Worm (Caenorhabditis elegans) whole organism, early embryonic: ENCODE results near the gene R09E12.9.
"Not testable (repeated sequence)": the region's sequence is repeated elsewhere in the genome, so short reads cannot be mapped to it uniquely, and the experiment has no call there.

ENCODE experiments used
- B0310.2 ChIP-seq: sonication (generic microtip); optimal IDR thresholded peaks from 2 replicates; lab custom pipeline; 2016; ENCODE audit warnings: mild to moderate bottlenecking, missing genetic modification characterization, missing compliant biosample characterization
- F13C5.2 ChIP-seq: sonication (generic microtip); optimal IDR thresholded peaks from 2 replicates; lab custom pipeline; 2017; ENCODE audit warnings: mild to moderate bottlenecking, missing genetic modification characterization, inconsistent platforms, missing compliant biosample characterization
- aly-1 ChIP-seq: sonication (generic microtip); optimal IDR thresholded peaks from 2 replicates; lab custom pipeline; 2016; ENCODE audit warnings: missing genetic modification characterization, missing compliant biosample characterization
- ama-1 ChIP-seq: fragments of 150-350 bp; optimal IDR thresholded peaks from 2 replicates; lab custom pipeline; 2014
- ceh-13 ChIP-seq: fragments of 200-800 bp; sonication (Bioruptor generic); optimal IDR thresholded peaks from 2 replicates; lab custom pipeline; 2018; ENCODE audit warnings: mild to moderate bottlenecking, missing genetic modification characterization, missing compliant biosample characterization
- ceh-36 ChIP-seq: sonication (generic microtip); optimal IDR thresholded peaks from 2 replicates; lab custom pipeline; 2016; ENCODE audit warnings: missing genetic modification characterization, inconsistent platforms, missing compliant biosample characterization
- ets-7 ChIP-seq: sonication (generic microtip); optimal IDR thresholded peaks from 2 replicates; lab custom pipeline; 2016; ENCODE audit warnings: missing genotype, missing genetic modification characterization, missing compliant biosample characterization
- flt-1 ChIP-seq: fragments of 200-800 bp; sonication (Bioruptor generic); IDR thresholded peaks from 2 replicates; pipeline ENCODE4 v1.3.6; 2022; ENCODE audit warnings: missing genetic modification characterization, missing compliant biosample characterization
- hmbx-1 ChIP-seq: sonication (generic microtip); optimal IDR thresholded peaks from 2 replicates; lab custom pipeline; 2016; ENCODE audit warnings: mild to moderate bottlenecking, missing genetic modification characterization, missing compliant biosample characterization
- hmg-4 ChIP-seq: fragments of 200-800 bp; sonication (Bioruptor generic); optimal IDR thresholded peaks from 2 replicates; lab custom pipeline; 2018; ENCODE audit warnings: mild to moderate bottlenecking, missing genetic modification characterization, missing compliant biosample characterization
- hnd-1 ChIP-seq: sonication (generic microtip); optimal IDR thresholded peaks from 2 replicates; lab custom pipeline; 2016; ENCODE audit warnings: missing genetic modification characterization, missing compliant biosample characterization
- pes-1 ChIP-seq: fragments of 200-800 bp; sonication (Bioruptor generic); IDR thresholded peaks from 2 replicates; pipeline ENCODE4 v1.3.6; 2022; ENCODE audit warnings: missing genetic modification reagents, missing genetic modification characterization, missing compliant biosample characterization
- scrt-1 ChIP-seq: fragments of 200-800 bp; sonication (Bioruptor generic); IDR thresholded peaks from 2 replicates; pipeline ENCODE4 v1.3.6; 2022; ENCODE audit warnings: missing genetic modification characterization, missing compliant biosample characterization
- sea-1 ChIP-seq: fragments of 200-800 bp; sonication (Bioruptor generic); conservative IDR thresholded peaks from 2 replicates; pipeline ENCODE4 v1.3.6; 2022; ENCODE audit warnings: missing genetic modification characterization, missing compliant biosample characterization
- tbx-11 ChIP-seq: fragments of 200-800 bp; sonication (Bioruptor generic); IDR thresholded peaks from 2 replicates; pipeline ENCODE4 v1.3.6; 2022; ENCODE audit warnings: missing genetic modification characterization, missing compliant biosample characterization
- tbx-37 ChIP-seq: fragments of 200-800 bp; sonication (Bioruptor generic); conservative IDR thresholded peaks from 2 replicates; pipeline ENCODE4 v1.3.6; 2022; ENCODE audit warnings: missing genetic modification reagents, missing genetic modification characterization, missing compliant biosample characterization
- tra-4 ChIP-seq: sonication (generic microtip); optimal IDR thresholded peaks from 2 replicates; lab custom pipeline; 2017; ENCODE audit warnings: missing genetic modification characterization, missing compliant biosample characterization

Gene R09E12.9

ce11 chrV:813101-813500 is 35.7 kb downstream of the R09E12.9 start, which contains the start of gene R13D11.10:
Gene R13D11.10, minus strand, starts transcription at chrV:813201.
- TF ChIP-seq pes-1 (GFP tag; lab: Robert Waterston, UW), result no peak
- no peak for TF ChIP-seq tbx-37
- no peak for TF ChIP-seq aly-1 (tag; lab: Kevin White, UChicago)
- no peak for TF ChIP-seq ets-7 (tag; lab: Kevin White, UChicago)
- TF ChIP-seq ama-1 (lab: Kevin White, UChicago), result no peak
- no peak for TF ChIP-seq ceh-13 (GFP tag; lab: Kevin White, UChicago)
- TF ChIP-seq hnd-1 (tag; lab: Kevin White, UChicago), result no peak
- no peak for TF ChIP-seq F13C5.2

- TF ChIP-seq ets-7 (tag; lab: Kevin White, UChicago) (no peak), ceh-36 (tag; lab: Kevin White, UChicago) (no peak), flt-1 (GFP tag; lab: Robert Waterston, UW) (no peak), hnd-1 (tag; lab: Kevin White, UChicago) (no peak), tbx-37 (no peak), tbx-11 (GFP tag; lab: Robert Waterston, UW) (no peak), B0310.2 (tag; lab: Kevin White, UChicago) (no peak), aly-1 (tag; lab: Kevin White, UChicago) (no peak), tra-4 (tag; lab: Kevin White, UChicago) (no peak), hmbx-1 (tag; lab: Kevin White, UChicago) (no peak), scrt-1 (GFP tag; lab: Robert Waterston, UW) (no peak), F13C5.2 (no peak), ama-1 (lab: Kevin White, UChicago) (no peak), sea-1 (GFP tag; lab: Robert Waterston, UW) (no peak)
Measured at ce11 chrV:814716-815115, 37.3 kb downstream of the R09E12.9 start, which contains the start of gene R13D11.3. Gene R13D11.3, plus strand, starts transcription at chrV:815016.

- TF ChIP-seq ceh-13 (GFP tag; lab: Kevin White, UChicago), result no peak
- TF ChIP-seq ets-7 (tag; lab: Kevin White, UChicago), result no peak
- TF ChIP-seq hnd-1 (tag; lab: Kevin White, UChicago), result no peak
- no peak for TF ChIP-seq tbx-11 (GFP tag; lab: Robert Waterston, UW)
- no peak for TF ChIP-seq hmg-4 (GFP tag; lab: Kevin White, UChicago)
- no peak for TF ChIP-seq ceh-36 (tag; lab: Kevin White, UChicago)
- no peak for TF ChIP-seq sea-1 (GFP tag; lab: Robert Waterston, UW)
- no peak for TF ChIP-seq tra-4 (tag; lab: Kevin White, UChicago)
- no peak for TF ChIP-seq scrt-1 (GFP tag; lab: Robert Waterston, UW)
- TF ChIP-seq F13C5.2, result no peak
- TF ChIP-seq ama-1 (lab: Kevin White, UChicago), result no peak
- TF ChIP-seq flt-1 (GFP tag; lab: Robert Waterston, UW), result no peak
- no peak for TF ChIP-seq hmbx-1 (tag; lab: Kevin White, UChicago)
- TF ChIP-seq tbx-37, result no peak
- TF ChIP-seq B0310.2 (tag; lab: Kevin White, UChicago), result no peak
Measured at ce11 chrV:817182-817581, 39.8 kb downstream of the R09E12.9 start, which contains the start of gene R13D11.1. Gene R13D11.1, plus strand, starts transcription at chrV:817482.

- not testable (repeated sequence) for TF ChIP-seq flt-1 (GFP tag; lab: Robert Waterston, UW); tra-4 (tag; lab: Kevin White, UChicago); tbx-37
Measured at ce11 chrV:820629-821028, 43.2 kb downstream of the R09E12.9 start, which contains the start of gene srx-32. Gene srx-32, minus strand, starts transcription at chrV:820729.

- TF ChIP-seq ama-1 (lab: Kevin White, UChicago); tra-4 (tag; lab: Kevin White, UChicago); hnd-1 (tag; lab: Kevin White, UChicago): not testable (repeated sequence)
Measured at ce11 chrV:822922-823321, 45.5 kb downstream of the R09E12.9 start, which contains the start of gene srx-31. Gene srx-31, minus strand, starts transcription at chrV:823022.

- TF ChIP-seq scrt-1 (GFP tag; lab: Robert Waterston, UW) (no peak), B0310.2 (tag; lab: Kevin White, UChicago) (no peak), hmg-4 (GFP tag; lab: Kevin White, UChicago) (no peak), ceh-13 (GFP tag; lab: Kevin White, UChicago) (no peak), aly-1 (tag; lab: Kevin White, UChicago) (no peak)
Measured at ce11 chrV:826097-826496, 48.7 kb downstream of the R09E12.9 start, which contains the start of gene F41H8.2. Gene F41H8.2, plus strand, starts transcription at chrV:826397.
